Fruit fly (Drosophila melanogaster) whole organism, wandering third instar larva: ENCODE measurements around the gene Syt14.

Source experiments
- Abd-B ChIP-seq: fragments of >200 bp; optimal IDR thresholded peaks from 2 replicates; lab custom pipeline; 2017; ENCODE audit warnings: missing biosample characterization, missing genetic modification characterization
- CG9705 ChIP-seq: fragments of 200-800 bp; sonication (Bioruptor generic); optimal IDR thresholded peaks from 2 replicates; lab custom pipeline; 2018; ENCODE audit warnings: missing biosample characterization, mild to moderate bottlenecking, missing genetic modification characterization
- CrebA ChIP-seq: fragments of 200-800 bp; sonication (Bioruptor generic); optimal IDR thresholded peaks from 2 replicates; lab custom pipeline; 2016; ENCODE audit warnings: missing biosample characterization, mild to moderate bottlenecking, missing genetic modification characterization, borderline replicate concordance
- Hr78 ChIP-seq: fragments of >200 bp; optimal IDR thresholded peaks from 2 replicates; lab custom pipeline; 2017; ENCODE audit warnings: missing biosample characterization, missing genetic modification characterization
- Hr83 ChIP-seq: fragments of 200-300 bp; sonication (Bioruptor generic); optimal IDR thresholded peaks from 2 replicates; lab custom pipeline; 2016; ENCODE audit warnings: missing biosample characterization, mild to moderate bottlenecking, missing genetic modification characterization, moderate library complexity; ENCODE audit not compliant: poor library complexity, severe bottlenecking
- Vsx2 ChIP-seq: fragments of 200-300, 225-300 bp; sonication (Bioruptor generic); optimal IDR thresholded peaks from 2 replicates; lab custom pipeline; 2018; ENCODE audit warnings: missing biosample characterization, missing genetic modification characterization; ENCODE audit not compliant: partially characterized antibody
- br ChIP-seq: fragments of 200-800 bp; sonication (Bioruptor generic); optimal IDR thresholded peaks from 2 replicates; lab custom pipeline; 2016; ENCODE audit warnings: missing biosample characterization, missing genetic modification characterization
- brk ChIP-seq: fragments of 200-800 bp; sonication (Bioruptor generic); optimal IDR thresholded peaks from 2 replicates; lab custom pipeline; 2016; ENCODE audit warnings: missing biosample characterization, mild to moderate bottlenecking, missing genetic modification characterization
- dl ChIP-seq, 2 experiments: fragments of 175-275, 200-275 bp in 1 of 2; fragments of 200-275 bp in 1 of 2; sonication (Bioruptor generic); optimal IDR thresholded peaks; lab custom pipeline; 2018; ENCODE audit warnings: mild to moderate bottlenecking in 2 of 2, missing biosample characterization in 2 of 2, missing genetic modification characterization in 2 of 2, moderate library complexity in 2 of 2; ENCODE audit not compliant: partially characterized antibody in 2 of 2, insufficient read depth in 1 of 2
- fru ChIP-seq: fragments of 200-800 bp; sonication (Bioruptor generic); optimal IDR thresholded peaks from 3 replicates; lab custom pipeline; 2016; ENCODE audit warnings: missing biosample characterization, mild to moderate bottlenecking, missing genetic modification characterization
- h ChIP-seq: fragments of 200-800 bp; sonication (Bioruptor generic); optimal IDR thresholded peaks from 3 replicates; lab custom pipeline; 2016; ENCODE audit warnings: missing biosample characterization, mild to moderate bottlenecking, missing genetic modification characterization
- pan ChIP-seq: fragments of >200 bp; optimal IDR thresholded peaks from 2 replicates; lab custom pipeline; 2017

DNA sequence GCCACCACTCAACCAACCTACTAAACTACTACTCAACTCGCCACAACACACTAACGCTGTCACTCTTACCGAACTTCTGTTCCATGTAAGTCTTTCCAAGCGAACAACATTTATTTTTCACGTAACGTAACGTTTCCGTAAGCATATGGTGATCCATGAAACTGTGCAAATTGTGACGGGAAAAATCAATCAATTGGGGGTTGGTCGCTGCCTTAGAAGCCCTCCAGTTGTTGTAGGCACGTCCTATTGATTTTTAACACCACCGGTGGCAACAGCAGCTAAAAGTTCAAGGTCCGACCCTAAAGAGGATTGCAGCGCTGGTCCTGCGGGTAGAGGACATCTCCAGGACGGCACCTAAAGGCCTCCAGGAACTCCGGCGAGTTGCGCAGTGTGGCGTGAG lies 26.7 kb downstream of the Syt14 start:
- no peak for TF ChIP-seq h (GFP tag; lab: Kevin White, UChicago)
- no peak for TF ChIP-seq Hr83 (GFP tag; lab: Kevin White, UChicago)
- TF ChIP-seq Vsx2 = no peak
- no peak for TF ChIP-seq CrebA (GFP tag; lab: Kevin White, UChicago)
- no peak for TF ChIP-seq fru
- no peak for TF ChIP-seq br (GFP tag; lab: Kevin White, UChicago)
- TF ChIP-seq pan = no peak
- TF ChIP-seq dl (GFP tag; optimal IDR thresholded peaks at IDR 0.05; lab: Kevin White, UChicago; ENCODE audit: insufficient read depth in 1 of 2, partially characterized antibody in 2 of 2) = no peak
- TF ChIP-seq CG9705 = no peak
- TF ChIP-seq Abd-B (GFP tag; lab: Kevin White, UChicago) = no peak
- TF ChIP-seq brk = no peak
- no peak for TF ChIP-seq Hr78 (GFP tag; lab: Kevin White, UChicago)
